Worm (Caenorhabditis elegans) whole organism, late embryonic: ENCODE results near the gene F02C12.3.
A peak's percentile ranks its signal among the peaks of the same experiment; 100 is the strongest.
"Not testable (repeated sequence)": the region's sequence is repeated elsewhere in the genome, so short reads cannot be mapped to it uniquely, and the experiment has no call there.

Experiments used
- C08G9.2 ChIP-seq: sonication (generic microtip); optimal IDR thresholded peaks from 2 replicates; lab custom pipeline; 2016; ENCODE audit warnings: mild to moderate bottlenecking, missing genetic modification characterization, moderate library complexity, missing compliant biosample characterization
- F13H6.1 ChIP-seq: sonication (generic microtip); optimal IDR thresholded peaks from 2 replicates; lab custom pipeline; 2016; ENCODE audit warnings: missing genetic modification characterization, missing compliant biosample characterization
- K02D7.2 ChIP-seq: sonication (generic microtip); optimal IDR thresholded peaks from 2 replicates; lab custom pipeline; 2017; ENCODE audit warnings: mild to moderate bottlenecking, missing genetic modification characterization, missing compliant biosample characterization
- K09A11.1 ChIP-seq: sonication (generic microtip); optimal IDR thresholded peaks from 2 replicates; lab custom pipeline; 2017; ENCODE audit warnings: antibody characterized with exemption, mild to moderate bottlenecking, missing genetic modification characterization, missing compliant biosample characterization; ENCODE audit not compliant: insufficient read depth
- T23F11.4 ChIP-seq: fragments of 200-800 bp; sonication (Bioruptor generic); optimal IDR thresholded peaks from 2 replicates; lab custom pipeline; 2018; ENCODE audit warnings: mild to moderate bottlenecking, missing genetic modification characterization, missing compliant biosample characterization
- Y22D7AL.16 ChIP-seq: sonication (generic microtip); optimal IDR thresholded peaks from 2 replicates; lab custom pipeline; 2016; ENCODE audit warnings: missing genetic modification characterization, missing compliant biosample characterization
- ahr-1 ChIP-seq: sonication (generic microtip); optimal IDR thresholded peaks from 2 replicates; lab custom pipeline; 2016; ENCODE audit warnings: missing genetic modification characterization, missing compliant biosample characterization
- ama-1 ChIP-seq: fragments of 150-350 bp; optimal IDR thresholded peaks from 2 replicates; lab custom pipeline; 2014
- ceh-14 ChIP-seq: sonication (generic microtip); optimal IDR thresholded peaks from 2 replicates; lab custom pipeline; 2016; ENCODE audit warnings: missing genotype, missing genetic modification characterization, missing compliant biosample characterization
- ceh-2 ChIP-seq: sonication (generic microtip); optimal IDR thresholded peaks from 2 replicates; lab custom pipeline; 2016; ENCODE audit warnings: missing genotype, missing genetic modification characterization, missing compliant biosample characterization
- ceh-30 ChIP-seq: fragments of 150-350 bp; optimal IDR thresholded peaks from 2 replicates; lab custom pipeline; 2014; ENCODE audit warnings: missing biosample characterization, missing genetic modification characterization
- ceh-31 ChIP-seq: sonication (generic microtip); optimal IDR thresholded peaks from 2 replicates; lab custom pipeline; 2016; ENCODE audit warnings: missing genetic modification characterization, missing compliant biosample characterization
- ceh-34 ChIP-seq: sonication (generic microtip); optimal IDR thresholded peaks from 2 replicates; lab custom pipeline; 2016; ENCODE audit warnings: mild to moderate bottlenecking, missing genetic modification characterization, missing compliant biosample characterization
- ceh-45 ChIP-seq: fragments of 200-800 bp; sonication (Bioruptor generic); IDR thresholded peaks from 2 replicates; pipeline ENCODE4 v1.3.6; 2022; ENCODE audit warnings: missing genetic modification reagents, missing genetic modification characterization, missing compliant biosample characterization
- ceh-9 ChIP-seq: sonication (generic microtip); optimal IDR thresholded peaks from 2 replicates; lab custom pipeline; 2016; ENCODE audit warnings: mild to moderate bottlenecking, missing genetic modification characterization, inconsistent platforms, missing compliant biosample characterization
- che-1 ChIP-seq: sonication (generic microtip); optimal IDR thresholded peaks from 2 replicates; lab custom pipeline; 2016; ENCODE audit warnings: mild to moderate bottlenecking, missing genetic modification characterization, missing compliant biosample characterization
- dmd-4 ChIP-seq: sonication (generic microtip); optimal IDR thresholded peaks from 2 replicates; lab custom pipeline; 2016; ENCODE audit warnings: borderline replicate concordance, missing genetic modification characterization, missing compliant biosample characterization
- elt-2 ChIP-seq: sonication (generic microtip); optimal IDR thresholded peaks from 2 replicates; lab custom pipeline; 2016; ENCODE audit warnings: missing genetic modification reagents, missing genetic modification characterization, missing compliant biosample characterization
- fkh-10 ChIP-seq: fragments of 150-350 bp; optimal IDR thresholded peaks from 2 replicates; lab custom pipeline; 2014; ENCODE audit warnings: missing biosample characterization, missing genetic modification reagents, missing genetic modification characterization
- gmeb-2 ChIP-seq: sonication (generic microtip); optimal IDR thresholded peaks from 2 replicates; lab custom pipeline; 2016; ENCODE audit warnings: missing genetic modification characterization, inconsistent platforms, missing compliant biosample characterization
- hlh-6 ChIP-seq: sonication (generic microtip); optimal IDR thresholded peaks from 2 replicates; lab custom pipeline; 2016; ENCODE audit warnings: missing genotype, missing genetic modification characterization, missing compliant biosample characterization
- lim-6 ChIP-seq: sonication (generic microtip); optimal IDR thresholded peaks from 2 replicates; lab custom pipeline; 2016; ENCODE audit warnings: missing genetic modification characterization, missing compliant biosample characterization
- madf-2 ChIP-seq: sonication (generic microtip); optimal IDR thresholded peaks from 2 replicates; lab custom pipeline; 2017; ENCODE audit warnings: missing genetic modification characterization, missing compliant biosample characterization
- nfya-1 ChIP-seq: sonication (generic microtip); optimal IDR thresholded peaks from 2 replicates; lab custom pipeline; 2017; ENCODE audit warnings: missing genetic modification characterization, mild to moderate bottlenecking, missing compliant biosample characterization, antibody characterized with exemption, moderate library complexity
- odd-2 ChIP-seq: sonication (generic microtip); optimal IDR thresholded peaks from 2 replicates; lab custom pipeline; 2017; ENCODE audit warnings: antibody characterized with exemption, mild to moderate bottlenecking, missing genetic modification characterization, missing compliant biosample characterization
- pat-9 ChIP-seq: fragments of 200-800 bp; sonication (Bioruptor generic); optimal IDR thresholded peaks from 2 replicates; lab custom pipeline; 2018; ENCODE audit warnings: mild to moderate bottlenecking, missing genetic modification characterization, moderate library complexity, missing compliant biosample characterization
- pha-2 ChIP-seq: sonication (generic microtip); optimal IDR thresholded peaks from 2 replicates; lab custom pipeline; 2017; ENCODE audit warnings: mild to moderate bottlenecking, missing genetic modification characterization, missing compliant biosample characterization
- pqm-1 ChIP-seq: sonication (generic microtip); optimal IDR thresholded peaks from 2 replicates; lab custom pipeline; 2016; ENCODE audit warnings: missing genetic modification characterization, missing compliant biosample characterization
- pros-1 ChIP-seq: fragments of 150-350 bp; optimal IDR thresholded peaks from 2 replicates; lab custom pipeline; 2014; ENCODE audit warnings: missing biosample characterization, missing genetic modification reagents, missing genetic modification characterization
- ref-2 ChIP-seq: sonication (generic microtip); optimal IDR thresholded peaks from 2 replicates; lab custom pipeline; 2016; ENCODE audit warnings: missing genetic modification characterization, missing compliant biosample characterization
- rnt-1 ChIP-seq: sonication (generic microtip); optimal IDR thresholded peaks from 2 replicates; lab custom pipeline; 2016; ENCODE audit warnings: missing genetic modification characterization, missing compliant biosample characterization
- sdc-2 ChIP-seq: sonication (generic microtip); optimal IDR thresholded peaks from 2 replicates; lab custom pipeline; 2016; ENCODE audit warnings: missing genotype, missing genetic modification characterization, missing compliant biosample characterization
- tbx-2 ChIP-seq: sonication (generic microtip); optimal IDR thresholded peaks from 2 replicates; lab custom pipeline; 2016; ENCODE audit warnings: missing genetic modification characterization, missing compliant biosample characterization
- tbx-7 ChIP-seq: sonication (generic microtip); optimal IDR thresholded peaks from 2 replicates; lab custom pipeline; 2016; ENCODE audit warnings: missing genotype, missing genetic modification characterization, missing compliant biosample characterization
- unc-42 ChIP-seq: sonication (generic microtip); optimal IDR thresholded peaks from 2 replicates; lab custom pipeline; 2016; ENCODE audit warnings: missing genotype, missing genetic modification characterization, missing compliant biosample characterization
- unc-55 ChIP-seq: sonication (generic microtip); optimal IDR thresholded peaks from 2 replicates; lab custom pipeline; 2017; ENCODE audit warnings: missing biosample characterization, missing genetic modification reagents, missing genetic modification characterization
- ztf-16 ChIP-seq: sonication (generic microtip); optimal IDR thresholded peaks from 2 replicates; lab custom pipeline; 2017; ENCODE audit warnings: missing genetic modification characterization, missing compliant biosample characterization

Gene F02C12.3

DNA sequence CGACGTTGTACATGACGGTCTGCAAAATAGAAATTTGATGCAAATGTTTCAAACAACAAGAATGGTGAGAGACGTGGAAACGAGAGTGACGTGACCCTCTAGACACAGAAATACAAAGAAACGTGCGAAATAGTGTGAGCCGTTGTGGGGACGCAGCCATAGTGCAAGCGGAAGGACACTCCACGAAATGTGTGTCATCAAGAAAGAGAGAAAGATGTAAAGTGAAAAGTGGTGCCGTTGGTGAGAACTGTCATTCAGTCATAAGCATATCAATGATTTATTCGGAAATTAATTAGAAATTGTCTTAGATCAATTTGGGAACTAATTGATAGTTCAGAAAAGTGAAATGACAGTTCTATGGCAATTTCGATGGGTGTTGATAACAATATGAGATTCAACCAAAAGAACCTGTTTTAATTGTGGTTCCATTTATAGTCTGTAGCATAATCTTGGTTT is 23.1 kb downstream of the F02C12.3 start, which contains the start of gene C29F7.3:
TSS of gene C29F7.3 (minus strand) at position 51 of the 456 bp plus-strand sequence.
- TF ChIP-seq sdc-2 (peak; percentile 54), rnt-1 (peak; percentile 3), nfya-1 (tag; lab: Kevin White, UChicago) (peak; percentile 27), ceh-14 (tag; lab: Kevin White, UChicago) (no peak), ceh-31 (tag; lab: Kevin White, UChicago) (peak; percentile 49), unc-55 (GFP tag; lab: Kevin White, UChicago) (peak; percentile 53), T23F11.4 (GFP tag; lab: Kevin White, UChicago) (no peak), tbx-2 (tag; lab: Kevin White, UChicago) (peak; percentile 44), ztf-16 (tag; lab: Kevin White, UChicago) (no peak), ceh-34 (peak; percentile 41), che-1 (tag; lab: Kevin White, UChicago) (no peak), gmeb-2 (no peak), pat-9 (no peak), hlh-6 (tag; lab: Kevin White, UChicago) (peak; percentile 24), tbx-7 (tag; lab: Kevin White, UChicago) (no peak), elt-2 (tag; lab: Kevin White, UChicago) (no peak), F13H6.1 (tag; lab: Kevin White, UChicago) (no peak), ref-2 (tag; lab: Kevin White, UChicago) (peak; percentile 35), K02D7.2 (no peak)

ce11 chrX:13421068-13421467 is 24.3 kb downstream of the F02C12.3 start:
- TF ChIP-seq elt-2 (tag; lab: Kevin White, UChicago): peak; percentile 45
- no peak for TF ChIP-seq C08G9.2 (tag; lab: Kevin White, UChicago)
- no peak for TF ChIP-seq ceh-30 (tag; lab: Kevin White, UChicago)
- TF ChIP-seq ceh-31 (tag; lab: Kevin White, UChicago): no peak
- TF ChIP-seq Y22D7AL.16 (tag; lab: Kevin White, UChicago): no peak
- TF ChIP-seq pqm-1 (tag; lab: Kevin White, UChicago): no peak
- no peak for TF ChIP-seq ceh-45 (GFP tag; lab: Robert Waterston, UW)
- no peak for TF ChIP-seq unc-42 (tag; lab: Kevin White, UChicago)
- TF ChIP-seq odd-2 (tag; lab: Kevin White, UChicago): no peak

DNA sequence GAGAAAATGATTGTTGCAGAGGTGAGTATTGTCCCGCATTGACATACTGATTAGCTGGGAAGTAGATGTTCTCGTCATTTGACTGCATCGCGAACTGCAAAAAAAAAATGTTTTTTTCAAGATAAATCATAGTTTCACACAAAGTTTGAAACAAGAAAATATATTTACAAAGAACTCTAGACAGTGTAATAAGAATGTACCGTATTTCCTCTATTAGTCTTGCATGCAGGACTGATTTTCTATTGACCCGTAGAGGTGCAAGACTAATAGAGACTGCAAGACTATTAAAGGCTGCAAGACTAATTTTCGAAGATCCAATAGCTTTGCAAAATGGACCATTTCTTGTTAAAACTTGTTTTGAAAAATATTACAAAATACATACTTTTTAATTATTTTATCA is 26.6 kb downstream of the F02C12.3 start, which contains the start of gene fkh-3:
TSS of gene fkh-3 (minus strand) at position 101 of the 400 bp plus-strand sequence.
- no peak for TF ChIP-seq tbx-7 (tag; lab: Kevin White, UChicago)
- TF ChIP-seq rnt-1: no peak
- no peak for TF ChIP-seq K02D7.2
- TF ChIP-seq pros-1 (tag; lab: Kevin White, UChicago): no peak
- TF ChIP-seq madf-2 (tag; lab: Kevin White, UChicago): no peak
- TF ChIP-seq dmd-4 (tag; lab: Kevin White, UChicago): no peak
- no peak for TF ChIP-seq T23F11.4 (GFP tag; lab: Kevin White, UChicago)
- TF ChIP-seq sdc-2: no peak
- TF ChIP-seq fkh-10 (GFP tag; lab: Kevin White, UChicago): no peak
- no peak for TF ChIP-seq F13H6.1 (tag; lab: Kevin White, UChicago)
- no peak for TF ChIP-seq ama-1 (lab: Kevin White, UChicago)
- TF ChIP-seq pha-2 (tag; lab: Kevin White, UChicago): no peak
- no peak for TF ChIP-seq lim-6 (tag; lab: Kevin White, UChicago)
- TF ChIP-seq ceh-2 (tag; lab: Kevin White, UChicago): no peak
- no peak for TF ChIP-seq ahr-1 (tag; lab: Kevin White, UChicago)
- no peak for TF ChIP-seq K09A11.1 (tag; lab: Kevin White, UChicago)

ce11 chrX:13428755-13429154 is 32.0 kb downstream of the F02C12.3 start, which contains the start of gene fkh-4:
TSS of gene fkh-4 (minus strand) at chrX:13428855.
- TF ChIP-seq ceh-9 (tag; lab: Kevin White, UChicago); hlh-6 (tag; lab: Kevin White, UChicago); K02D7.2: not testable (repeated sequence)
- TF ChIP-seq, all 69 proteins: peak for 0; not testable (repeated sequence) for 69
